Fruit fly (Drosophila melanogaster): ENCODE measurements around the gene Gr64c.

Gene Gr64c

DNA sequence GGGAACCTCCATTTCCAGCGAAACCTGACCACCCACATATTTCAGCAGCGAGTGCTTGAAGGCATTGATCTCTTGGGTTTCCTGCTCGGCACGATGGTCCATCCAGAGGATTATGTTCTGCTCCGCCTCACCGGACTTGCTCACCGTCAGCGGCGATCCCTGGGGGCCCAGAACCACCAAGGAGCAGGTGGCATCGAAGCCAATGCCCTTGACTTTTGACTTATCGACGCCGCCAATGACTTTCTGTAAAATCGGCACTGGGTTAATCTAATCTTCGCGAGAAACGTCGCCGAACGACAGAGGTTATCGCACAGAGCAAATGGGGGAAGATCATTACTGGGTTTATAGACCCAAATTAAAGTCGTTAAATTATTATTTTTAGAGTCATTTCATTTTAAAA is 3.9 kb upstream of the Gr64c start:
- no peak for TF ChIP-seq ey (GFP tag; optimal IDR thresholded peaks at IDR 0.05)
- TF ChIP-seq CG32264 (GFP tag; optimal IDR thresholded peaks at IDR 0.05) = no peak
- no peak for TF ChIP-seq dl (GFP tag; optimal IDR thresholded peaks at IDR 0.05; ENCODE audit: insufficient read depth in 1 of 2, partially characterized antibody in 2 of 2)

DNA sequence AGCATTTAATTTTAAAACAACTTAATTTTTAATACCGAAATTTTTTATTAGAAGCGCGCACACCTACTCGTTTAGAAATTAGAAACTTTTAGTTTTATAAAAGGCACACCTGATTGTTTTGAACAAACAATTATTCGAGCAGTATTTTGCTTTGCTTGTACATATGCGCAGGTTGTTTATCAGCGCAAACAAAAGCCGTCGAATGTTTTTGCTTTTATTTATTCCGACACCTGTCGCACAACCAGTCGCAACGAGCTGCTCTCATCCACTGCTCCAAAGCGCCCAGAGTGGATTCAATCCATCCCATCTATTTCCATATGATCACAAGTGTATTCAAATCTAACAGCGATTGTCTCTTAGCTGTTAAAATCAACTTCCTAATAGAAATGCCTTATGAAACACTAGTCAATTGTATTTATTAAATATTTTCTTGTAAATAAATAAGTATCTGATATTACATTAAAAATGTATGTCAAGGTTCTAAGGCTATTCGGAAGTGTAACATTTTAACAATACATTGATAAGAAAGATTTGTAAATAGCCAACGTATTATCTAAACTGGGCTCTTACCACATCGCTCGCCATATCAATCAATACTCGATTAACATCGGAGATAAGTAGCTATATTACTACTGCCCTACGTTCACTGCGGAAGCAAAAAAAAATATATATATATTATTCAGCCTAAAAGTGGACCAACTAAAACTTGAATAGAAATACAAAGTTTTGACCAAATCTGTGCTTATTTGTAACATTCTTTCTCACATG is 2.5 kb upstream of the Gr64c start, which contains the start of gene CG11594:
CG11594 (minus strand) TSS at position 274 of the 768 bp plus-strand sequence.
- TF ChIP-seq Hr83 (GFP tag; optimal IDR thresholded peaks at IDR 0.05; ENCODE audit: poor library complexity, severe bottlenecking) (peak; percentile 40), N (GFP tag; optimal IDR thresholded peaks at IDR 0.05) (no peak), rgr (GFP tag; optimal IDR thresholded peaks at IDR 0.05) (peak; percentile 27)

DNA sequence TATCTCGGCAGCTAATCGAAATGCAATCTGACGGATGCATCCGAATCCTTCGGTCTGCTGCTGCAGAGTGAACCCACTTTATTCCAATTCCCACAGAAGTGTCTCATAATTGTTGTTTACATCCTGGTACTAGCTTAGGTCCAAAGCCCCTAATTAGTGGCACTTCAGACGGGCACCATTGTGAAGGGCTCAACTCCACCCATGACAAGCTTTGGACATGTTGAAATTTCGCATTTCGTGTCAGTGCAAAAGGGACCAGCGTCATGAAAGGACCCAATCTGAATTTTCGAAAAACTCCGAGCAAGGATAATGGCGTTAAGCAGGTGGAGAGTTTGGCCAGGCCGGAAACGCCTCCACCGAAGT is 1.9 kb upstream of the Gr64c start, which contains the start of gene Gr64a:
Gr64a (plus strand) TSS at position 264 of the 363 bp plus-strand sequence.
- TF ChIP-seq br (GFP tag; optimal IDR thresholded peaks at IDR 0.05) = no peak
- no peak for TF ChIP-seq Hr78 (GFP tag; optimal IDR thresholded peaks at IDR 0.05)
- no peak for TF ChIP-seq CG9705 (GFP tag; optimal IDR thresholded peaks at IDR 0.05)
- TF ChIP-seq pan (optimal IDR thresholded peaks at IDR 0.05) = no peak
- TF ChIP-seq Rel (GFP tag; optimal IDR thresholded peaks at IDR 0.05) = no peak
- TF ChIP-seq Rel (tag; optimal IDR thresholded peaks at IDR 0.05) = no peak

DNA sequence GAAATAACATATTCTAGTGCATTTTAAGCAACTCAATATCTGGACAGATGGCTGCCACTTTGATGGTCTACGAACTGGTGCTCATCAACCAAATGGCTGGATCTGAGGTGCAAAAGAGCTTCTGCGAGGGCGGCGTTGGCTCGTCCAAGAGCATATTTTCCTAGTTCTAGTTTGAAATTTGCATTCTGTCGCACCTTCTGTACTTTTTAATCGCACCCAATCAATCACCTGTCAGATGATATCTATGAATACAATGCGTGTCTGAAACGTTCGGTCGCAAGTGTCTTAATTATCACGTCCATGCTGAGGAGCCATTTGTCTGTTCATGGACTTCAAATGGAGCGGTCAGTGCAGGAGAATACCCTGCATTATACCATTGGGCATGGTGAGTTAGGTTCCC is 3.4 kb downstream of the Gr64c start, which contains the start of the genes Gr64d and Gr64e:
Gr64d (plus strand) TSS at position 301 of the 400 bp plus-strand sequence.
Gr64e (plus strand) TSS at position 380 of the 400 bp plus-strand sequence.
- no peak for TF ChIP-seq dsf (GFP tag; optimal IDR thresholded peaks at IDR 0.05; ENCODE audit: borderline replicate concordance)
- no peak for TF ChIP-seq Dif (GFP tag; optimal IDR thresholded peaks at IDR 0.05; ENCODE audit: partially characterized antibody)
- no peak for TF ChIP-seq usp (GFP tag; optimal IDR thresholded peaks at IDR 0.05)
- TF ChIP-seq dmrt93B (GFP tag; optimal IDR thresholded peaks at IDR 0.05) = no peak
- no peak for TF ChIP-seq woc (GFP tag; optimal IDR thresholded peaks at IDR 0.05)
- TF ChIP-seq ey (GFP tag; optimal IDR thresholded peaks at IDR 0.05) = no peak
- no peak for TF ChIP-seq brk (GFP tag; optimal IDR thresholded peaks at IDR 0.05)
- TF ChIP-seq rgr (GFP tag; optimal IDR thresholded peaks at IDR 0.05) = no peak
- no peak for TF ChIP-seq dl (GFP tag; optimal IDR thresholded peaks at IDR 0.05; ENCODE audit: insufficient read depth in 1 of 2, partially characterized antibody in 2 of 2)
- TF ChIP-seq HLH106 (tag; optimal IDR thresholded peaks at IDR 0.05) = no peak
- TF ChIP-seq pan (optimal IDR thresholded peaks at IDR 0.05) = no peak

DNA sequence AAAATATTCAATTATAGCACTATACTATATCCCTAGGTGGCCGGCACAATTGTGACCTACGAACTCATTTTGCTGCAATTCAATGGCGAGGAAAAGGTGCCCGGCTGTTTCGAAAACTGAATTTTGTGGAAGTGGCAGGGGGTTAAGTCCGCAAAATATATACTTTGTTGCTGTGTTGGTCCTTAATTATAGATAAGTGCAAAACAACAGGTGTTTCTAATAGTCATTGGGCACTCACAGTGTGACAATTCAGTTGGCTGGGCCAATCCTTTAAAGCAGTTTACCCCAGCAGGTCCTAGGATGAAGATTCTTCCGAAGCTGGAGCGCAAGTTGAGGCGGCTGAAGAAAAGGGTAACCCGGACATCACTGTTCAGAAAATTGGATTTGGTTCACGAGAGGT is 7.1 kb downstream of the Gr64c start, which contains the start of gene Gr64f:
Gr64f (plus strand) TSS at position 301 of the 400 bp plus-strand sequence.
- no peak for TF ChIP-seq Dif (GFP tag; optimal IDR thresholded peaks at IDR 0.05; ENCODE audit: partially characterized antibody)
- no peak for TF ChIP-seq Mio (GFP tag; optimal IDR thresholded peaks at IDR 0.05)
- no peak for TF ChIP-seq fru (GFP tag; optimal IDR thresholded peaks at IDR 0.05)
- no peak for TF ChIP-seq lola (GFP tag; optimal IDR thresholded peaks at IDR 0.05)
- no peak for TF ChIP-seq Dfd (GFP tag; optimal IDR thresholded peaks at IDR 0.05)
- TF ChIP-seq dsf (GFP tag; optimal IDR thresholded peaks at IDR 0.05; ENCODE audit: borderline replicate concordance) = no peak
- no peak for TF ChIP-seq rgr (GFP tag; optimal IDR thresholded peaks at IDR 0.05)
- no peak for TF ChIP-seq Jra (GFP tag; optimal IDR thresholded peaks at IDR 0.05)
- TF ChIP-seq GATAd (GFP tag; optimal IDR thresholded peaks at IDR 0.05) = no peak
- TF ChIP-seq dl (GFP tag; optimal IDR thresholded peaks at IDR 0.05; ENCODE audit: insufficient read depth in 1 of 2, partially characterized antibody in 2 of 2) = no peak
- TF ChIP-seq foxo (GFP tag; optimal IDR thresholded peaks at IDR 0.05) = no peak
- TF ChIP-seq Rel (GFP tag; optimal IDR thresholded peaks at IDR 0.05) = no peak
- TF ChIP-seq Rel (tag; optimal IDR thresholded peaks at IDR 0.05) = no peak
- TF ChIP-seq Myc (optimal IDR thresholded peaks at IDR 0.05) = no peak
- TF ChIP-seq OdsH (GFP tag; optimal IDR thresholded peaks at IDR 0.05) = no peak

DNA sequence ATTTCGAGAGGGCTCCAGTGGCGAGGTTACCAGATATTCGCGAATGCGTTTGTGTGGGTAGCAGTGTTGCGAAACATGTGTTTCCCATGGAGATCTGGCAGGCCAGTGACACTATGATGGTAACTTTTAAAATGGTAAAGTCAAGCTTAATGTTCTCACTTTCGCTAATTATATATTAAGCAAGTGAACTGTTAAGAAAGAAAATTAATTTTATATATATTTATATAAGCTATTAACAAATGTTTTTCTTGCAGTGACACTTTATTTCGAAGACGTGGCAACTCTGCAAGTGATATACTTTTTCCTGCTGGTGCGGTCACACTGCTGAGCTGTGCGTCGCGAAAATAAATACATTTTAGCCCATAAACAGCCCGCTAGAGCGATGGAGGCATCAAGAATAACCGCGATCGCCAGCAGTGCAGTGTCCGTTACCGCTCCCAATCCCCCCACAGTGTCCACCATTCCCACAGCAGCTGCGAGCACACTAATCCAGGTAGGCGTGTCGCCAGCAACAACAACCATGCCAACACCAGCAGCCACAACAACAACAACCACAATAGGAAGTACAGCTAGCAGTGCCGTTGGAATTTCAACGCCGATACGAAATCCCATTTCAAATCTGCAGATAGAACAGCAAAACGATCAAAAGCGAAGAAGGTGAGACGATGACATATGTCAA is 12.0 kb downstream of the Gr64c start, which contains the start of the genes CG11593 and Rcd5:
CG11593 (minus strand) TSS at position 236 of the 679 bp plus-strand sequence.
Rcd5 (plus strand) TSS at position 283 of the 679 bp plus-strand sequence.
- TF ChIP-seq CrebA (GFP tag; optimal IDR thresholded peaks at IDR 0.05; ENCODE audit: borderline replicate concordance) (no peak), HLH106 (tag; optimal IDR thresholded peaks at IDR 0.05) (peak; percentile 76), OdsH (GFP tag; optimal IDR thresholded peaks at IDR 0.05) (peak; percentile 34), psq (GFP tag; optimal IDR thresholded peaks at IDR 0.05) (peak; percentile 60), GATAd (GFP tag; optimal IDR thresholded peaks at IDR 0.05) (no peak), pan (optimal IDR thresholded peaks at IDR 0.05) (no peak), Jra (GFP tag; optimal IDR thresholded peaks at IDR 0.05) (no peak), dl (GFP tag; optimal IDR thresholded peaks at IDR 0.05; ENCODE audit: insufficient read depth in 1 of 2, partially characterized antibody in 2 of 2) (no peak), fru (GFP tag; optimal IDR thresholded peaks at IDR 0.05) (no peak), jim (GFP tag; optimal IDR thresholded peaks at IDR 0.05) (no peak), brk (GFP tag; optimal IDR thresholded peaks at IDR 0.05) (no peak), CG32264 (GFP tag; optimal IDR thresholded peaks at IDR 0.05) (no peak), Myc (optimal IDR thresholded peaks at IDR 0.05) (peak; percentile 52), h (GFP tag; optimal IDR thresholded peaks at IDR 0.05) (no peak), Sp1 (GFP tag; optimal IDR thresholded peaks at IDR 0.05) (no peak), lola (GFP tag; optimal IDR thresholded peaks at IDR 0.05) (no peak), Dif (GFP tag; optimal IDR thresholded peaks at IDR 0.05; ENCODE audit: partially characterized antibody) (no peak), usp (GFP tag; optimal IDR thresholded peaks at IDR 0.05) (no peak), sv (GFP tag; optimal IDR thresholded peaks at IDR 0.05) (peak; percentile 27), CG9705 (GFP tag; optimal IDR thresholded peaks at IDR 0.05) (no peak), dmrt93B (GFP tag; optimal IDR thresholded peaks at IDR 0.05) (peak; percentile 60)
